Fruit fly (Drosophila melanogaster) whole organism, embryonic: ENCODE measurements around the gene CG31800.

Experiments used
- BEAF-32 ChIP-seq: fragments of 200-800 bp; sonication (Bioruptor generic); optimal IDR thresholded peaks from 3 replicates; lab custom pipeline; 2017; ENCODE audit warnings: missing biosample characterization, missing genetic modification characterization, mild to moderate bottlenecking, moderate library complexity, missing genetic modification reagents
- CG10565 ChIP-seq: fragments of 200-800 bp; sonication (Bioruptor generic); optimal IDR thresholded peaks from 3 replicates; lab custom pipeline; 2016; ENCODE audit warnings: missing biosample characterization, mild to moderate bottlenecking, missing genetic modification characterization
- CG11247 ChIP-seq: fragments of 200-800 bp; sonication (Bioruptor generic); IDR thresholded peaks from 2 replicates; pipeline ENCODE4 v1.3.6; 2022; ENCODE audit warnings: missing biosample characterization, missing genetic modification characterization
- CG12236 ChIP-seq: fragments of 200-800 bp; sonication (Bioruptor generic); optimal IDR thresholded peaks from 2 replicates; lab custom pipeline; 2016; ENCODE audit warnings: missing biosample characterization, missing genetic modification characterization
- CG12391 ChIP-seq: fragments of 200-800 bp; sonication (Bioruptor generic); optimal IDR thresholded peaks from 3 replicates; lab custom pipeline; 2018; ENCODE audit warnings: missing biosample characterization, mild to moderate bottlenecking, missing genetic modification characterization, moderate library complexity
- CG14710 ChIP-seq: fragments of 200-800 bp; sonication (Bioruptor generic); optimal IDR thresholded peaks from 3 replicates; lab custom pipeline; 2019; ENCODE audit warnings: missing biosample characterization, mild to moderate bottlenecking, missing genetic modification characterization, moderate library complexity
- CG1603 ChIP-seq: fragments of 200-800 bp; sonication (Bioruptor generic); optimal IDR thresholded peaks from 2 replicates; lab custom pipeline; 2019; ENCODE audit warnings: missing biosample characterization, mild to moderate bottlenecking, missing genetic modification characterization, moderate library complexity
- CG1792 ChIP-seq: fragments of 200-800 bp; sonication (Bioruptor generic); optimal IDR thresholded peaks from 2 replicates; lab custom pipeline; 2016; ENCODE audit warnings: missing biosample characterization, missing genetic modification characterization
- CG18599 ChIP-seq: fragments of 200-800 bp; sonication (Bioruptor generic); optimal IDR thresholded peaks from 3 replicates; lab custom pipeline; 2017; ENCODE audit warnings: missing biosample characterization, missing genetic modification characterization, mild to moderate bottlenecking, moderate library complexity, missing genetic modification reagents
- CG18764 ChIP-seq: fragments of 200-800 bp; sonication (Bioruptor generic); optimal IDR thresholded peaks from 3 replicates; lab custom pipeline; 2016; ENCODE audit warnings: missing biosample characterization, missing genetic modification characterization
- CG4730 ChIP-seq: fragments of 200-800 bp; sonication (Bioruptor generic); IDR thresholded peaks from 2 replicates; pipeline ENCODE4 v1.3.6; 2022; ENCODE audit warnings: missing biosample characterization, missing genetic modification characterization
- CG6683 ChIP-seq: fragments of 200-800 bp; sonication (Bioruptor generic); optimal IDR thresholded peaks from 2 replicates; lab custom pipeline; 2017; ENCODE audit warnings: missing biosample characterization, mild to moderate bottlenecking, missing genetic modification characterization, missing genetic modification reagents
- CG6689 ChIP-seq: fragments of 200-800 bp; sonication (Bioruptor generic); IDR thresholded peaks from 2 replicates; pipeline ENCODE4 v1.3.6; 2022; ENCODE audit warnings: missing biosample characterization, missing genetic modification characterization
- CG6765 ChIP-seq: fragments of 200-800 bp; sonication (Bioruptor generic); optimal IDR thresholded peaks from 3 replicates; lab custom pipeline; 2017; ENCODE audit warnings: missing biosample characterization, mild to moderate bottlenecking, missing genetic modification characterization
- CG6854 ChIP-seq: fragments of 200-800 bp; sonication (Bioruptor generic); optimal IDR thresholded peaks from 3 replicates; lab custom pipeline; 2017; ENCODE audit warnings: missing biosample characterization, mild to moderate bottlenecking, missing genetic modification characterization
- CG7372 ChIP-seq: fragments of 200-800 bp; sonication (Bioruptor generic); IDR thresholded peaks from 2 replicates; pipeline ENCODE4 v1.3.6; 2022; ENCODE audit warnings: missing biosample characterization, missing genetic modification characterization
- CG7556 ChIP-seq: fragments of 200-800 bp; sonication (Bioruptor generic); optimal IDR thresholded peaks from 2 replicates; lab custom pipeline; 2017; ENCODE audit warnings: missing biosample characterization, mild to moderate bottlenecking, missing genetic modification characterization
- CG9437 ChIP-seq: fragments of 200-800 bp; sonication (Bioruptor generic); optimal IDR thresholded peaks from 2 replicates; lab custom pipeline; 2018; ENCODE audit warnings: missing biosample characterization, mild to moderate bottlenecking, missing genetic modification characterization
- Dbx ChIP-seq: fragments of 200-800 bp; sonication (Bioruptor generic); IDR thresholded peaks from 3 replicates; pipeline ENCODE4 v1.3.6; 2022; ENCODE audit warnings: missing biosample characterization, missing genetic modification characterization
- Deaf1 ChIP-seq: fragments of 200-800 bp; optimal IDR thresholded peaks from 3 replicates; lab custom pipeline; 2019; ENCODE audit warnings: missing biosample characterization, mild to moderate bottlenecking, missing genetic modification characterization, moderate library complexity
- Dek ChIP-seq: fragments of 200-800 bp; sonication (Bioruptor generic); optimal IDR thresholded peaks from 3 replicates; lab custom pipeline; 2019; ENCODE audit warnings: missing biosample characterization, mild to moderate bottlenecking, missing genetic modification characterization, moderate library complexity
- Doc2 ChIP-seq: fragments of 200-800 bp; sonication (Bioruptor generic); IDR thresholded peaks from 2 replicates; pipeline ENCODE4 v1.3.6; 2022; ENCODE audit warnings: missing biosample characterization, missing genetic modification characterization
- E2f1 ChIP-seq: fragments of 200-800 bp; sonication (Bioruptor generic); IDR thresholded peaks from 2 replicates; pipeline ENCODE4 v1.3.6; 2022; ENCODE audit warnings: missing biosample characterization, missing genetic modification characterization
- HHEX ChIP-seq: fragments of 200-800 bp; sonication (Bioruptor generic); optimal IDR thresholded peaks from 3 replicates; lab custom pipeline; 2017; ENCODE audit warnings: missing biosample characterization, mild to moderate bottlenecking, missing genetic modification characterization, missing genetic modification reagents
- Hey ChIP-seq: fragments of 200-800 bp; sonication (Bioruptor generic); optimal IDR thresholded peaks from 3 replicates; lab custom pipeline; 2018; ENCODE audit warnings: missing biosample characterization, mild to moderate bottlenecking, missing genetic modification characterization
- Hr39 ChIP-seq: fragments of >200 bp; optimal IDR thresholded peaks from 2 replicates; lab custom pipeline; 2017
- Mrtf ChIP-seq: fragments of 200-800 bp; sonication (Bioruptor generic); IDR thresholded peaks from 3 replicates; pipeline ENCODE4 v1.3.6; 2022; ENCODE audit warnings: missing biosample characterization, missing genetic modification characterization
- Neu2 ChIP-seq: fragments of 200-800 bp; sonication (Bioruptor generic); optimal IDR thresholded peaks from 3 replicates; lab custom pipeline; 2016; ENCODE audit warnings: missing biosample characterization, missing genetic modification characterization, borderline replicate concordance
- Nf-YB ChIP-seq: fragments of 200-800 bp; sonication (Bioruptor generic); optimal IDR thresholded peaks from 3 replicates; lab custom pipeline; 2019; ENCODE audit warnings: missing biosample characterization, mild to moderate bottlenecking, missing genetic modification characterization, moderate library complexity
- Sry-δ ChIP-seq: fragments of 200-800 bp; sonication (Bioruptor generic); optimal IDR thresholded peaks from 2 replicates; lab custom pipeline; 2016; ENCODE audit warnings: missing biosample characterization, missing genetic modification characterization
- ap ChIP-seq: fragments of 200-800 bp; sonication (Bioruptor generic); IDR thresholded peaks from 2 replicates; pipeline ENCODE4 v1.3.6; 2022; ENCODE audit warnings: missing biosample characterization, missing genetic modification characterization
- bab2 ChIP-seq: fragments of 200-800 bp; sonication (Bioruptor generic); optimal IDR thresholded peaks from 2 replicates; lab custom pipeline; 2016; ENCODE audit warnings: missing biosample characterization, missing genetic modification characterization
- croc ChIP-seq: fragments of 200-800 bp; sonication (Bioruptor generic); conservative IDR thresholded peaks from 3 replicates; pipeline ENCODE4 v1.3.6; 2022; ENCODE audit warnings: missing biosample characterization, missing genetic modification characterization
- dimm ChIP-seq: fragments of 200-800 bp; sonication (Bioruptor generic); IDR thresholded peaks from 2 replicates; pipeline ENCODE4 v1.3.6; 2022; ENCODE audit warnings: missing biosample characterization, missing genetic modification characterization
- grau ChIP-seq: fragments of 200-800 bp; optimal IDR thresholded peaks from 3 replicates; lab custom pipeline; 2019; ENCODE audit warnings: missing biosample characterization, mild to moderate bottlenecking, missing genetic modification characterization, moderate library complexity
- klu ChIP-seq: fragments of 200-800 bp; sonication (Bioruptor generic); IDR thresholded peaks from 2 replicates; pipeline ENCODE4 v1.3.6; 2022; ENCODE audit warnings: missing biosample characterization, missing genetic modification characterization
- lbe ChIP-seq: fragments of 200-800 bp; sonication (Bioruptor generic); optimal IDR thresholded peaks from 2 replicates; lab custom pipeline; 2016; ENCODE audit warnings: missing biosample characterization, mild to moderate bottlenecking, missing genetic modification characterization
- lov ChIP-seq, 2 experiments: fragments of 200-800 bp in 1 of 2; fragments of >200 bp in 1 of 2; sonication (Bioruptor generic) in 1 of 2; IDR thresholded peaks in 1 of 2; optimal IDR thresholded peaks in 1 of 2; 2 replicates in 1 of 2; 3 replicates in 1 of 2; pipeline versions ENCODE4 v1.3.6 to Lab custom; 2017 to 2022; ENCODE audit warnings: missing biosample characterization in 1 of 2, missing genetic modification characterization in 1 of 2
- mirr ChIP-seq: fragments of 200-800 bp; sonication (Bioruptor generic); optimal IDR thresholded peaks from 3 replicates; lab custom pipeline; 2018; ENCODE audit warnings: missing biosample characterization, mild to moderate bottlenecking, missing genetic modification characterization
- org-1 ChIP-seq: fragments of 200-800 bp; sonication (Bioruptor generic); optimal IDR thresholded peaks from 2 replicates; lab custom pipeline; 2017; ENCODE audit warnings: missing biosample characterization, missing genetic modification characterization
- pb ChIP-seq: fragments of 200-800 bp; sonication (Bioruptor generic); optimal IDR thresholded peaks from 3 replicates; lab custom pipeline; 2016; ENCODE audit warnings: missing biosample characterization, missing genetic modification characterization
- phol ChIP-seq: fragments of 200-800 bp; sonication (Bioruptor generic); optimal IDR thresholded peaks from 3 replicates; lab custom pipeline; 2018; ENCODE audit warnings: missing biosample characterization, mild to moderate bottlenecking, missing genetic modification characterization, moderate library complexity
- run ChIP-seq: fragments of 200-800 bp; sonication (Bioruptor generic); optimal IDR thresholded peaks from 3 replicates; lab custom pipeline; 2018; ENCODE audit warnings: missing biosample characterization, mild to moderate bottlenecking, missing genetic modification characterization
- scrt ChIP-seq: fragments of 200-800 bp; sonication (Bioruptor generic); optimal IDR thresholded peaks from 2 replicates; lab custom pipeline; 2018; ENCODE audit warnings: missing biosample characterization, mild to moderate bottlenecking, missing genetic modification characterization, moderate library complexity
- sd ChIP-seq: fragments of 200-800 bp; sonication (Bioruptor generic); optimal IDR thresholded peaks from 3 replicates; lab custom pipeline; 2018; ENCODE audit warnings: missing biosample characterization, mild to moderate bottlenecking, missing genetic modification characterization, moderate library complexity
- sens-2 ChIP-seq: fragments of 200-800 bp; sonication (Bioruptor generic); IDR thresholded peaks from 2 replicates; pipeline ENCODE4 v1.3.6; 2022; ENCODE audit warnings: missing biosample characterization, missing genetic modification characterization
- sisA ChIP-seq: fragments of 200-800 bp; sonication (Bioruptor generic); IDR thresholded peaks from 2 replicates; pipeline ENCODE4 v1.3.6; 2022; ENCODE audit warnings: missing biosample characterization, missing genetic modification characterization
- slp2 ChIP-seq: fragments of 200-800 bp; sonication (Bioruptor generic); optimal IDR thresholded peaks from 2 replicates; lab custom pipeline; 2016; ENCODE audit warnings: missing biosample characterization, missing genetic modification characterization
- so ChIP-seq: fragments of 200-800 bp; sonication (Bioruptor generic); IDR thresholded peaks from 3 replicates; pipeline ENCODE4 v1.3.6; 2022; ENCODE audit warnings: missing biosample characterization, missing genetic modification characterization
- sug ChIP-seq: fragments of 200-800 bp; optimal IDR thresholded peaks from 2 replicates; lab custom pipeline; 2019; ENCODE audit warnings: missing biosample characterization, mild to moderate bottlenecking, missing genetic modification characterization, moderate library complexity
- wdn ChIP-seq: fragments of 200-800 bp; sonication (Bioruptor generic); IDR thresholded peaks from 2 replicates; pipeline ENCODE4 v1.3.6; 2022; ENCODE audit warnings: missing biosample characterization, missing genetic modification characterization
- zen2 ChIP-seq: fragments of 200-800 bp; sonication (Bioruptor generic); IDR thresholded peaks from 3 replicates; pipeline ENCODE4 v1.3.6; 2022; ENCODE audit warnings: missing biosample characterization, missing genetic modification characterization; ENCODE audit not compliant: partially characterized antibody

The CG31800 gene

DNA sequence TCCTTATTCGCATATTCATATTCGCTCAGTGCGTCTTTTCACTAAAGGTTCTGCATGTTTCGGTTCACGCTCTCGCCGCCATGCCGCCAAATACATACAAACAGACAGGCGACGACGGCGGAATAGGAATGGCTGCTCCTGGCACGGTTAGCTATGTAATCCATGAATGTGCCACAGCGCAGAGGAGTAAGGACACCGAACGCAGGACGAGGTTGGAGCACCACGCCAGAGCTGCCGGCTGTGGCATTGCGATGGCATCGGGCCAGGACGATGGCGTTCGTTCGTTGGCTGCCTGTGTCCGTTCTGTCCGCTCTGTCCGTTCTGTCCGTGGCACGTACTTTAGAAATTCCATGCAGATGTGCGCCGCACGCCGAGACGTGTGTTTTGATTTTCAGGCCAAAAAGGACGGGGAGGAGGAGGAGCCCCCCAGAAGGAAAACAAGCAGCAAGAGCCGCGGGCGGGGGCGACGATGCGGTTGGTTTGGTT is 19.5 kb downstream of the CG31800 start (continued):
- TF ChIP-seq mirr (GFP tag; lab: Kevin White, UChicago) (peak; percentile 46), Neu2 (no peak), ap (no peak), Mrtf (GFP tag; lab: Robert Waterston, UW) (no peak), bab2 (no peak), HHEX (GFP tag; lab: Kevin White, UChicago) (no peak), CG1792 (GFP tag; lab: Kevin White, UChicago) (no peak), CG11247 (GFP tag; lab: Robert Waterston, UW) (no peak), CG7372 (GFP tag; lab: Robert Waterston, UW) (no peak), klu (GFP tag; lab: Robert Waterston, UW) (no peak), CG18764 (GFP tag; lab: Kevin White, UChicago) (no peak), Deaf1 (tag; lab: Kevin White, UChicago) (peak; percentile 68), BEAF-32 (no peak), Hey (tag; lab: Kevin White, UChicago) (peak; percentile 71), wdn (GFP tag; lab: Robert Waterston, UW) (no peak), CG6683 (GFP tag; lab: Kevin White, UChicago) (no peak), sd (tag; lab: Kevin White, UChicago) (peak; percentile 72), zen2 (no peak), lov (optimal IDR thresholded peaks at IDR 0.05; lab: Kevin White, UChicago) (no peak), lov (GFP tag; IDR thresholded peaks at IDR 0.05; lab: Robert Waterston, UW) (no peak), CG10565 (GFP tag; lab: Kevin White, UChicago) (no peak), scrt (no peak), CG7556 (peak; percentile 53), so (GFP tag; lab: Robert Waterston, UW) (no peak), CG14710 (no peak), sens-2 (GFP tag; lab: Robert Waterston, UW) (no peak), sisA (GFP tag; lab: Robert Waterston, UW) (no peak), CG1603 (tag; lab: Kevin White, UChicago) (no peak), Dek (tag; lab: Kevin White, UChicago) (no peak), sug (tag; lab: Kevin White, UChicago) (no peak), CG6765 (GFP tag; lab: Kevin White, UChicago) (no peak), Sry-δ (GFP tag; lab: Kevin White, UChicago) (no peak), Nf-YB (GFP tag; lab: Kevin White, UChicago) (no peak), pb (GFP tag; lab: Kevin White, UChicago) (no peak), croc (GFP tag; lab: Robert Waterston, UW) (0 out of 3 replicates have a peak, but pooled peaks have one; percentile 4), CG6689 (GFP tag; lab: Robert Waterston, UW) (no peak), CG9437 (GFP tag; lab: Kevin White, UChicago) (no peak), CG12391 (no peak), Dbx (GFP tag; lab: Robert Waterston, UW) (no peak), CG12236 (GFP tag; lab: Kevin White, UChicago) (no peak), Hr39 (lab: Kevin White, UChicago) (no peak), CG18599 (GFP tag; lab: Kevin White, UChicago) (peak; percentile 57), run (tag; lab: Kevin White, UChicago) (no peak), E2f1 (GFP tag; lab: Robert Waterston, UW) (no peak), CG4730 (no peak), slp2 (GFP tag; lab: Kevin White, UChicago) (no peak), grau (tag; lab: Kevin White, UChicago) (no peak), phol (tag; lab: Kevin White, UChicago) (no peak), CG6854 (GFP tag; lab: Kevin White, UChicago) (no peak), org-1 (GFP tag; lab: Kevin White, UChicago) (no peak), dimm (no peak), lbe (GFP tag; lab: Kevin White, UChicago) (no peak), Doc2 (GFP tag; lab: Robert Waterston, UW) (no peak)
